Fruit fly (Drosophila melanogaster) whole organism, adult: ENCODE results near the gene scpr-B.

Experiments used
- CG5204 ChIP-seq: fragments of 200-800 bp; sonication (Bioruptor generic); optimal IDR thresholded peaks from 2 replicates; lab custom pipeline; 2016; ENCODE audit warnings: missing biosample characterization, missing genetic modification characterization
- Mnt ChIP-seq: fragments of 200-800 bp; sonication (Bioruptor generic); optimal IDR thresholded peaks from 2 replicates; lab custom pipeline; 2016; ENCODE audit warnings: missing biosample characterization, mild to moderate bottlenecking, missing genetic modification characterization
- cic ChIP-seq: fragments of 200-800 bp; sonication (Bioruptor generic); optimal IDR thresholded peaks from 2 replicates; lab custom pipeline; 2017; ENCODE audit warnings: missing biosample characterization, mild to moderate bottlenecking, missing genetic modification characterization, moderate library complexity
- pad ChIP-seq: fragments of 200-800 bp; sonication (Bioruptor generic); optimal IDR thresholded peaks from 3 replicates; lab custom pipeline; 2017; ENCODE audit warnings: missing biosample characterization, missing genetic modification characterization, mild to moderate bottlenecking, moderate library complexity, missing genetic modification reagents
- toe ChIP-seq: fragments of 200-800 bp; sonication (Bioruptor generic); optimal IDR thresholded peaks from 2 replicates; lab custom pipeline; 2016; ENCODE audit warnings: missing biosample characterization, missing genetic modification characterization

dm6 chr3R:11240891-11241290, at the start of gene scpr-B, which contains the start of gene scpr-A:
- TF ChIP-seq CG5204 (GFP tag; lab: Kevin White, UChicago) (no peak), Mnt (no peak), pad (GFP tag; lab: Kevin White, UChicago) (no peak), toe (GFP tag; lab: Kevin White, UChicago) (no peak), cic (GFP tag; lab: Kevin White, UChicago) (no peak)
